Worm (Caenorhabditis elegans) whole organism, L1 larva: ENCODE measurements around the gene ehbp-1.

ENCODE experiments used
- F16B12.6 ChIP-seq: fragments of 150-350 bp; optimal IDR thresholded peaks from 2 replicates; lab custom pipeline; 2014; ENCODE audit warnings: missing biosample characterization, missing genetic modification characterization
- aha-1 ChIP-seq: fragments of 150-350 bp; optimal IDR thresholded peaks from 2 replicates; lab custom pipeline; 2014; ENCODE audit warnings: missing biosample characterization, missing genetic modification characterization
- blmp-1 ChIP-seq: fragments of 150-350 bp; optimal IDR thresholded peaks from 2 replicates; lab custom pipeline; 2014; ENCODE audit warnings: missing biosample characterization, missing genetic modification characterization
- ceh-8 ChIP-seq: fragments of 200-800 bp; sonication (Bioruptor generic); optimal IDR thresholded peaks from 2 replicates; lab custom pipeline; 2018; ENCODE audit warnings: mild to moderate bottlenecking, missing genetic modification characterization, moderate library complexity, missing compliant biosample characterization
- ceh-82 ChIP-seq, 3 experiments: fragments of 150-350 bp in 1 of 3; sonication (generic microtip) in 2 of 3; optimal IDR thresholded peaks; 2 replicates each; lab custom pipeline; 2014 to 2017; ENCODE audit warnings: missing biosample characterization in 3 of 3, missing genetic modification characterization in 3 of 3
- ces-1 ChIP-seq: fragments of 150-350 bp; optimal IDR thresholded peaks from 2 replicates; lab custom pipeline; 2014; ENCODE audit warnings: missing biosample characterization, missing genetic modification reagents, missing genetic modification characterization
- dpl-1 ChIP-seq, 3 experiments: fragments of 150-350 bp in 2 of 3; sonication (generic microtip) in 1 of 3; optimal IDR thresholded peaks; 2 replicates each; lab custom pipeline; 2014 to 2017; ENCODE audit warnings: missing biosample characterization in 3 of 3, missing genetic modification characterization in 3 of 3, missing genetic modification reagents in 3 of 3
- egl-27 ChIP-seq, 2 experiments: fragments of 150-350 bp in 1 of 2; sonication (generic microtip); optimal IDR thresholded peaks; 3 replicates each; lab custom pipeline; 2017 to 2018; ENCODE audit warnings: missing biosample characterization in 2 of 2, missing genetic modification characterization in 2 of 2, missing genetic modification reagents in 2 of 2
- elt-2 ChIP-seq: sonication (generic microtip); optimal IDR thresholded peaks from 2 replicates; lab custom pipeline; 2016; ENCODE audit warnings: missing genetic modification characterization, mild to moderate bottlenecking, inconsistent platforms, missing compliant biosample characterization, missing genetic modification reagents
- elt-3 ChIP-seq, 6 experiments: fragments of 150-350 bp in 1 of 6; sonication (generic microtip); optimal IDR thresholded peaks; 2 replicates each; lab custom pipeline; 2017 to 2018; ENCODE audit warnings: missing biosample characterization in 6 of 6, missing genetic modification characterization in 6 of 6, inconsistent platforms in 1 of 6
- fkh-4 ChIP-seq: sonication (generic microtip); optimal IDR thresholded peaks from 2 replicates; lab custom pipeline; 2016; ENCODE audit warnings: missing compliant biosample characterization, missing genetic modification characterization, borderline replicate concordance
- fkh-8 ChIP-seq: sonication (generic microtip); optimal IDR thresholded peaks from 2 replicates; lab custom pipeline; 2016; ENCODE audit warnings: mild to moderate bottlenecking, missing genetic modification characterization, missing compliant biosample characterization
- fos-1 ChIP-seq: fragments of 150-350 bp; optimal IDR thresholded peaks from 2 replicates; lab custom pipeline; 2014; ENCODE audit warnings: missing biosample characterization, missing genetic modification characterization
- hpl-2 ChIP-seq: fragments of 150-350 bp; optimal IDR thresholded peaks from 2 replicates; lab custom pipeline; 2014; ENCODE audit warnings: missing biosample characterization, missing genetic modification reagents, missing genetic modification characterization
- irx-1 ChIP-seq: sonication (generic microtip); optimal IDR thresholded peaks from 2 replicates; lab custom pipeline; 2016; ENCODE audit warnings: missing genetic modification characterization, missing compliant biosample characterization
- lin-14 ChIP-seq: fragments of 200-800 bp; sonication (Bioruptor generic); optimal IDR thresholded peaks from 2 replicates; lab custom pipeline; 2018; ENCODE audit warnings: mild to moderate bottlenecking, missing genetic modification characterization, moderate library complexity, missing compliant biosample characterization
- lin-35 ChIP-seq, 2 experiments: fragments of 150-350 bp; optimal IDR thresholded peaks; 2 replicates each; lab custom pipeline; 2014; ENCODE audit warnings: missing biosample characterization in 2 of 2, missing genetic modification characterization in 2 of 2, missing genetic modification reagents in 2 of 2
- lir-3 ChIP-seq: sonication (generic microtip); optimal IDR thresholded peaks from 2 replicates; lab custom pipeline; 2016; ENCODE audit warnings: mild to moderate bottlenecking, missing genetic modification characterization, moderate library complexity, missing compliant biosample characterization; ENCODE audit not compliant: poor library complexity
- mab-9 ChIP-seq: fragments of 200-800 bp; sonication (Bioruptor generic); IDR thresholded peaks from 2 replicates; pipeline ENCODE4 v1.3.6; 2022; ENCODE audit warnings: missing genetic modification reagents, missing genetic modification characterization, missing compliant biosample characterization
- mdl-1 ChIP-seq, 2 experiments: fragments of 150-350 bp; optimal IDR thresholded peaks; 2 replicates each; lab custom pipeline; 2014 to 2017; ENCODE audit warnings: missing biosample characterization in 2 of 2, missing genetic modification characterization in 2 of 2, inconsistent platforms in 1 of 2
- mep-1 ChIP-seq: fragments of 150-350 bp; optimal IDR thresholded peaks from 2 replicates; lab custom pipeline; 2014; ENCODE audit warnings: missing biosample characterization, missing genetic modification characterization
- nhr-20 ChIP-seq: sonication (generic microtip); optimal IDR thresholded peaks from 2 replicates; lab custom pipeline; 2016; ENCODE audit warnings: mild to moderate bottlenecking, missing genetic modification characterization, missing compliant biosample characterization
- nhr-237 ChIP-seq: fragments of 150-350 bp; optimal IDR thresholded peaks from 2 replicates; lab custom pipeline; 2014; ENCODE audit warnings: missing biosample characterization, missing genetic modification characterization
- nhr-28 ChIP-seq: fragments of 150-350 bp; optimal IDR thresholded peaks from 2 replicates; lab custom pipeline; 2014; ENCODE audit warnings: missing biosample characterization, missing genetic modification characterization
- nhr-71 ChIP-seq: sonication (generic microtip); optimal IDR thresholded peaks from 2 replicates; lab custom pipeline; 2016; ENCODE audit warnings: mild to moderate bottlenecking, missing genetic modification characterization, moderate library complexity, missing compliant biosample characterization
- nhr-85 ChIP-seq: sonication (generic microtip); peaks from one replicate; lab custom pipeline; 2016; ENCODE audit warnings: missing genetic modification characterization, inconsistent platforms, missing compliant biosample characterization
- nhr-90 ChIP-seq: sonication (generic microtip); optimal IDR thresholded peaks from 2 replicates; lab custom pipeline; 2016; ENCODE audit warnings: mild to moderate bottlenecking, missing genetic modification characterization, missing compliant biosample characterization; ENCODE audit not compliant: poor library complexity
- rnt-1 ChIP-seq: sonication (generic microtip); optimal IDR thresholded peaks from 2 replicates; lab custom pipeline; 2016; ENCODE audit warnings: mild to moderate bottlenecking, missing genetic modification characterization, moderate library complexity, missing compliant biosample characterization
- skn-1 ChIP-seq: fragments of 150-350 bp; optimal IDR thresholded peaks from 2 replicates; lab custom pipeline; 2014; ENCODE audit warnings: missing biosample characterization, missing genetic modification characterization
- sox-4 ChIP-seq: sonication (generic microtip); optimal IDR thresholded peaks from 2 replicates; lab custom pipeline; 2016; ENCODE audit warnings: missing genetic modification characterization, missing compliant biosample characterization
- sptf-1 ChIP-seq: fragments of 150-350 bp; optimal IDR thresholded peaks from 2 replicates; lab custom pipeline; 2014; ENCODE audit warnings: missing biosample characterization, missing genetic modification characterization
- swsn-7 ChIP-seq: sonication (generic microtip); optimal IDR thresholded peaks from 2 replicates; lab custom pipeline; 2016; ENCODE audit warnings: missing genetic modification characterization, missing compliant biosample characterization
- tbx-2 ChIP-seq: sonication (generic microtip); optimal IDR thresholded peaks from 2 replicates; lab custom pipeline; 2016; ENCODE audit warnings: missing genetic modification characterization, missing compliant biosample characterization
- unc-130 ChIP-seq: fragments of 150-350 bp; optimal IDR thresholded peaks from 2 replicates; lab custom pipeline; 2017; ENCODE audit warnings: missing biosample characterization, missing genetic modification characterization, inconsistent platforms
- unc-62 ChIP-seq: fragments of 150-350 bp; optimal IDR thresholded peaks from 2 replicates; lab custom pipeline; 2014; ENCODE audit warnings: missing biosample characterization, missing genetic modification reagents, missing genetic modification characterization
- unc-86 ChIP-seq: sonication (generic microtip); optimal IDR thresholded peaks from 2 replicates; lab custom pipeline; 2016; ENCODE audit warnings: missing genetic modification characterization, missing compliant biosample characterization
- unc-98 ChIP-seq: fragments of 200-800 bp; sonication (Bioruptor generic); IDR thresholded peaks from 2 replicates; pipeline ENCODE4 v1.3.6; 2022; ENCODE audit warnings: missing genetic modification characterization, missing compliant biosample characterization
- zag-1 ChIP-seq: fragments of 150-350 bp; optimal IDR thresholded peaks from 2 replicates; lab custom pipeline; 2014; ENCODE audit warnings: missing biosample characterization, missing genetic modification characterization
- ztf-11 ChIP-seq, 2 experiments: sonication (generic microtip); optimal IDR thresholded peaks; 2 replicates each; lab custom pipeline; 2016 to 2017; ENCODE audit warnings: missing genetic modification characterization in 2 of 2, missing biosample characterization in 1 of 2, missing compliant biosample characterization in 1 of 2
- ztf-4 ChIP-seq: fragments of 150-350 bp; optimal IDR thresholded peaks from 2 replicates; lab custom pipeline; 2014; ENCODE audit warnings: missing biosample characterization, missing genetic modification characterization

ehbp-1 gene

ce11 chrV:9503152-9503817 lies 47.2 kb upstream of the ehbp-1 start (continued):
- TF ChIP-seq ceh-82 (tag; optimal IDR thresholded peaks at IDR 0.05; lab: Kevin White, UChicago), result peak in 2 of 3 experiments; percentile 38 to 71
- no peak for TF ChIP-seq egl-27 (tag; optimal IDR thresholded peaks at IDR 0.05; lab: Kevin White, UChicago)
- no peak for TF ChIP-seq nhr-237 (tag; lab: Kevin White, UChicago)
- peak; percentile 35 for TF ChIP-seq lir-3 (tag; lab: Kevin White, UChicago)
- peak; percentile 48 for TF ChIP-seq skn-1 (tag; lab: Kevin White, UChicago)
- TF ChIP-seq zag-1, result no peak
- peak; percentile 12 to 51 (median 49) for TF ChIP-seq dpl-1 (GFP tag; optimal IDR thresholded peaks at IDR 0.05; lab: Kevin White, UChicago)
- TF ChIP-seq aha-1 (tag; lab: Kevin White, UChicago), result no peak
- TF ChIP-seq mab-9 (GFP tag; lab: Robert Waterston, UW), result peak; percentile 60
- no peak for TF ChIP-seq fkh-4
- TF ChIP-seq nhr-28 (tag; lab: Kevin White, UChicago), result no peak
- TF ChIP-seq ztf-4, result peak; percentile 25
- TF ChIP-seq ces-1 (GFP tag; lab: Kevin White, UChicago), result no peak
- peak; percentile 44 for TF ChIP-seq unc-130
- peak; percentile 6 for TF ChIP-seq F16B12.6 (tag; lab: Kevin White, UChicago)
- TF ChIP-seq sox-4, result peak; percentile 33
- TF ChIP-seq unc-86 (tag; lab: Kevin White, UChicago), result peak; percentile 66
- no peak for TF ChIP-seq sptf-1
- TF ChIP-seq nhr-90 (tag; lab: Kevin White, UChicago), result peak; percentile 83
- TF ChIP-seq lin-14 (GFP tag; lab: Kevin White, UChicago), result peak; percentile 81
- no peak for TF ChIP-seq hpl-2 (GFP tag; lab: Kevin White, UChicago)
- TF ChIP-seq irx-1, result peak; percentile 70
- peak; percentile 63 for TF ChIP-seq fos-1 (tag; lab: Kevin White, UChicago)
- TF ChIP-seq rnt-1 (tag; lab: Kevin White, UChicago), result peak; percentile 77
- peak; percentile 68 for TF ChIP-seq fkh-8 (tag; lab: Kevin White, UChicago)
- TF ChIP-seq unc-98, result peak; percentile 43; the same call in 1 of the 2 replicates
- TF ChIP-seq elt-3 (tag; optimal IDR thresholded peaks at IDR 0.05; lab: Kevin White, UChicago), result peak in 2 of 6 experiments; percentile 18 to 45
- TF ChIP-seq unc-62 (GFP tag; lab: Kevin White, UChicago), result no peak
- TF ChIP-seq ceh-8, result peak; percentile 62
- TF ChIP-seq ztf-11 (tag; optimal IDR thresholded peaks at IDR 0.05; lab: Kevin White, UChicago), result peak in 1 of 2 experiments; percentile 15

ce11 chrV:9504474-9504960 lies 45.9 kb upstream of the ehbp-1 start, which contains the start of gene haao-1:
Gene haao-1, plus strand, starts transcription at chrV:9504910.
- TF ChIP-seq blmp-1 (tag; lab: Kevin White, UChicago) (peak; percentile 69), mep-1 (tag; lab: Kevin White, UChicago) (peak; percentile 30), lin-14 (GFP tag; lab: Kevin White, UChicago) (peak; percentile 57), nhr-85 (tag; lab: Kevin White, UChicago) (peak; percentile 77), fkh-4 (no peak), nhr-71 (tag; lab: Kevin White, UChicago) (peak; percentile 36), nhr-20 (tag; lab: Kevin White, UChicago) (peak; percentile 20), tbx-2 (tag; lab: Kevin White, UChicago) (peak; percentile 23), fos-1 (tag; lab: Kevin White, UChicago) (no peak), elt-3 (tag; optimal IDR thresholded peaks at IDR 0.05; lab: Kevin White, UChicago) (peak in 1 of 6 experiments; percentile 57)

ce11 chrV:9506931-9507330 lies 43.5 kb upstream of the ehbp-1 start:
- TF ChIP-seq nhr-90 (tag; lab: Kevin White, UChicago) (peak; percentile 2), mdl-1 (tag; optimal IDR thresholded peaks at IDR 0.05; lab: Kevin White, UChicago) (peak in 1 of 2 experiments; percentile 11), nhr-20 (tag; lab: Kevin White, UChicago) (peak; percentile 30), swsn-7 (no peak), lin-35 (GFP tag; optimal IDR thresholded peaks at IDR 0.05; lab: Kevin White, UChicago) (peak in 1 of 2 experiments; percentile 40), elt-2 (tag; lab: Kevin White, UChicago) (peak; percentile 72)
